Worm (Caenorhabditis elegans) whole organism, L2 larva: ENCODE results near the gene C17E7.13.

Source experiments
- R02D3.7 ChIP-seq: fragments of 150-350 bp; optimal IDR thresholded peaks from 2 replicates; lab custom pipeline; 2014; ENCODE audit warnings: missing biosample characterization, missing genetic modification characterization
- ceh-16 ChIP-seq: fragments of 150-350 bp; optimal IDR thresholded peaks from 2 replicates; lab custom pipeline; 2014; ENCODE audit warnings: missing biosample characterization, missing genetic modification characterization

- TF ChIP-seq ceh-16 (tag; lab: Kevin White, UChicago) (no peak), R02D3.7 (tag; lab: Kevin White, UChicago) (no peak)
These were observed 26.2 kb downstream of the C17E7.13 start, which contains the start of gene nhr-187 for ce11 chrV:3862851-3863250.
